Worm (Caenorhabditis elegans) whole organism, young adult: ENCODE measurements around the gene helq-1.

Source experiments
- Y53G8AR.9 ChIP-seq: fragments of 200-800 bp; sonication (Bioruptor generic); conservative IDR thresholded peaks from 2 replicates; pipeline ENCODE4 v1.3.6; 2022; ENCODE audit warnings: missing genetic modification reagents, missing genetic modification characterization, missing compliant biosample characterization
- Y67H2A.10 ChIP-seq: fragments of 200-800 bp; sonication (Bioruptor generic); conservative IDR thresholded peaks from 2 replicates; pipeline ENCODE4 v1.3.6; 2022; ENCODE audit warnings: missing genetic modification reagents, missing genetic modification characterization, missing compliant biosample characterization
- ama-1 ChIP-seq, 3 experiments: fragments of 150-350 bp in 1 of 3; sonication (generic microtip) in 2 of 3; optimal IDR thresholded peaks; 2 replicates each; lab custom pipeline; 2014 to 2018; ENCODE audit warnings: missing biosample characterization in 2 of 3, missing genetic modification characterization in 2 of 3, missing genetic modification reagents in 2 of 3
- ceh-27 ChIP-seq: fragments of 200-800 bp; sonication (Bioruptor generic); optimal IDR thresholded peaks from 2 replicates; lab custom pipeline; 2018; ENCODE audit warnings: mild to moderate bottlenecking, missing genetic modification characterization, moderate library complexity, missing compliant biosample characterization
- ceh-79 ChIP-seq: sonication (generic microtip); optimal IDR thresholded peaks from 2 replicates; lab custom pipeline; 2017; ENCODE audit warnings: mild to moderate bottlenecking, missing genetic modification characterization, missing compliant biosample characterization
- chd-7 ChIP-seq: sonication (generic microtip); optimal IDR thresholded peaks from 2 replicates; lab custom pipeline; 2016; ENCODE audit warnings: mild to moderate bottlenecking, missing genetic modification characterization, moderate library complexity, missing compliant biosample characterization
- die-1 ChIP-seq: sonication (generic microtip); optimal IDR thresholded peaks from 2 replicates; lab custom pipeline; 2016; ENCODE audit warnings: missing genotype, mild to moderate bottlenecking, missing genetic modification characterization, missing compliant biosample characterization
- lin-35 ChIP-seq, 3 experiments: fragments of 150-350 bp in 2 of 3; sonication (generic microtip) in 1 of 3; optimal IDR thresholded peaks; 2 replicates each; lab custom pipeline; 2014 to 2018; ENCODE audit warnings: missing biosample characterization in 3 of 3, missing genetic modification characterization in 3 of 3, missing genetic modification reagents in 3 of 3
- lsy-27 ChIP-seq: sonication (generic microtip); optimal IDR thresholded peaks from 2 replicates; lab custom pipeline; 2017; ENCODE audit warnings: missing genetic modification characterization, mild to moderate bottlenecking, missing compliant biosample characterization, antibody characterized with exemption, missing genotype, borderline replicate concordance; ENCODE audit not compliant: insufficient read depth
- madf-8 ChIP-seq: fragments of 200-800 bp; sonication (Bioruptor generic); conservative IDR thresholded peaks from 2 replicates; pipeline ENCODE4 v1.3.6; 2022; ENCODE audit warnings: missing genetic modification reagents, missing genetic modification characterization, missing compliant biosample characterization
- sea-2 ChIP-seq: fragments of 200-800 bp; sonication (Bioruptor generic); IDR thresholded peaks from 2 replicates; pipeline ENCODE4 v1.3.6; 2022; ENCODE audit warnings: missing genetic modification characterization, missing compliant biosample characterization
- sptf-2 ChIP-seq: fragments of 200-800 bp; sonication (Bioruptor generic); optimal IDR thresholded peaks from 2 replicates; lab custom pipeline; 2018; ENCODE audit warnings: mild to moderate bottlenecking, missing genetic modification characterization, missing compliant biosample characterization
- unc-130 ChIP-seq: sonication (generic microtip); optimal IDR thresholded peaks from 2 replicates; lab custom pipeline; 2016; ENCODE audit warnings: missing genetic modification reagents, missing genetic modification characterization, missing compliant biosample characterization
- ztf-26 ChIP-seq: sonication (generic microtip); optimal IDR thresholded peaks from 2 replicates; lab custom pipeline; 2017; ENCODE audit warnings: missing genetic modification characterization, missing compliant biosample characterization

DNA sequence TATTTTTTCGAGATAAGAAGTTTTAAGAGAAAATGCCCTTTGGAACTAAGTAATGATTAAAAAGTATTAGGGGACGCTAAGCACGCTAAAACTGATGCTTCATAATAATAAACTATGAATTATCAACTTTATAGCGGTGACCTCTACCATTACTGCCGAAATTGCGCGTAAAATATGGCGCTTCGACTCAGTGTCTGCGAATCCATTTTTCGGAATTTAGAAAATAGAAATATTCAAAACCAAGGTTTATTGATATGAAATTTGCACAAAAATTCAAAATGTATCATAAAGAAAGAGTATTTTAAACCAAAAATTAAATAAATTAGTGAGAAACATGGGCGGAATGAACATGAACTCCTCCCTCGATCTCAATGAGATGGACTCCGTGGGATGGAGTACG, 12.4 kb upstream of the helq-1 start:
- TF ChIP-seq lin-35 (GFP tag; optimal IDR thresholded peaks at IDR 0.05; lab: Kevin White, UChicago) = no peak
- TF ChIP-seq chd-7 (tag; lab: Kevin White, UChicago) = no peak
- TF ChIP-seq madf-8 = no peak
- TF ChIP-seq sptf-2 (GFP tag; lab: Kevin White, UChicago) = no peak
- TF ChIP-seq die-1 (tag; lab: Kevin White, UChicago) = no peak
- 0 out of 2 replicates have a peak, but pooled peaks have one; percentile 40 for TF ChIP-seq Y53G8AR.9 (GFP tag; lab: Robert Waterston, UW)
- TF ChIP-seq ama-1 (optimal IDR thresholded peaks at IDR 0.05; lab: Kevin White, UChicago) = no peak
- TF ChIP-seq ama-1 (GFP tag; optimal IDR thresholded peaks at IDR 0.05; lab: Kevin White, UChicago) = no peak
- TF ChIP-seq unc-130 = no peak
- no peak for TF ChIP-seq ztf-26 (tag; lab: Kevin White, UChicago)
- TF ChIP-seq lsy-27 (tag; lab: Kevin White, UChicago) = no peak
- TF ChIP-seq ceh-79 (tag; lab: Kevin White, UChicago) = no peak
- TF ChIP-seq sea-2 = no peak
- TF ChIP-seq ceh-27 (GFP tag; lab: Kevin White, UChicago) = no peak
- TF ChIP-seq Y67H2A.10 = no peak
